Fruit fly (Drosophila melanogaster) whole organism, wandering third instar larva: ENCODE measurements around the gene CG18661.

Experiments used
- Abd-B ChIP-seq: fragments of >200 bp; optimal IDR thresholded peaks from 2 replicates; lab custom pipeline; 2017; ENCODE audit warnings: missing biosample characterization, missing genetic modification characterization
- Myc ChIP-seq: fragments of >200 bp; optimal IDR thresholded peaks from 2 replicates; lab custom pipeline; 2017
- Sp1 ChIP-seq: fragments of 200-800 bp; sonication (Bioruptor generic); optimal IDR thresholded peaks from 3 replicates; lab custom pipeline; 2019; ENCODE audit warnings: missing biosample characterization, mild to moderate bottlenecking, missing genetic modification characterization, moderate library complexity
- br ChIP-seq: fragments of 200-800 bp; sonication (Bioruptor generic); optimal IDR thresholded peaks from 2 replicates; lab custom pipeline; 2016; ENCODE audit warnings: missing biosample characterization, missing genetic modification characterization
- dl ChIP-seq, 2 experiments: fragments of 175-275, 200-275 bp in 1 of 2; fragments of 200-275 bp in 1 of 2; sonication (Bioruptor generic); optimal IDR thresholded peaks; lab custom pipeline; 2018; ENCODE audit warnings: mild to moderate bottlenecking in 2 of 2, missing biosample characterization in 2 of 2, missing genetic modification characterization in 2 of 2, moderate library complexity in 2 of 2; ENCODE audit not compliant: partially characterized antibody in 2 of 2, insufficient read depth in 1 of 2
- h ChIP-seq: fragments of 200-800 bp; sonication (Bioruptor generic); optimal IDR thresholded peaks from 3 replicates; lab custom pipeline; 2016; ENCODE audit warnings: missing biosample characterization, mild to moderate bottlenecking, missing genetic modification characterization
- psq ChIP-seq: fragments of 200-800 bp; sonication (Bioruptor generic); optimal IDR thresholded peaks from 3 replicates; lab custom pipeline; 2017; ENCODE audit warnings: missing biosample characterization, mild to moderate bottlenecking, missing genetic modification characterization, moderate library complexity
- rgr ChIP-seq: fragments of 200-800 bp; sonication (Bioruptor generic); optimal IDR thresholded peaks from 3 replicates; lab custom pipeline; 2016; ENCODE audit warnings: missing biosample characterization, mild to moderate bottlenecking, missing genetic modification characterization

DNA sequence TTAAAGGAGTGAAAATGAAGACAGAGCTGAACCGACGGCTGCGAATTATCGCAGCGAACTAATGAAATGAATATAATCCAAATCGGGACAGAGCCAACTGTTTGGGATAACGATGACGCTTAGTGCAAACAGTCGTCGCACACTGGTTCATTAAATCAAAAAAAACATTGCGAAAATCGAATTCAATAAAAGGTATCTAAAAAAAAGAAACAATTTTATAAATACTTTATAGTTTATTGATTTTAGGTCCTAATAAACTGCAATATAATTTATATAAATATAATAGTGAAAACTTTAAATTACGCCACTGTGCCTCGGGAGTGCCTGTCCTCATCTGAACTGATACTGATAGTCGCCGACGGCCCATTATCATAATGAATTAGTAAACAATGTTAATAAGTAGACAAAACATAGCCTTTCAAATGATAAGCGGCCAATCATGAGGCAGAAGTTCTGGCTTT is 38.4 kb upstream of the CG18661 start, which contains the start of gene CG31886:
- TF ChIP-seq Myc (no peak), rgr (no peak), h (GFP tag; lab: Kevin White, UChicago) (no peak), Sp1 (GFP tag; lab: Kevin White, UChicago) (no peak), dl (GFP tag; optimal IDR thresholded peaks at IDR 0.05; lab: Kevin White, UChicago; ENCODE audit: insufficient read depth in 1 of 2, partially characterized antibody in 2 of 2) (no peak), br (GFP tag; lab: Kevin White, UChicago) (no peak), Abd-B (GFP tag; lab: Kevin White, UChicago) (no peak), psq (GFP tag; lab: Kevin White, UChicago) (no peak)
